Fruit fly (Drosophila melanogaster): Measurements from ENCODE around the gene CG5004.

CG5004 gene

dm6 chrX:17121600-17121999, 14.2 kb downstream of the CG5004 start (continued):
- TF ChIP-seq pita (GFP tag; optimal IDR thresholded peaks at IDR 0.05) (no peak), CG8281 (tag; optimal IDR thresholded peaks at IDR 0.05) (no peak), CG18599 (GFP tag; optimal IDR thresholded peaks at IDR 0.05) (peak; percentile 44), en (GFP tag; optimal IDR thresholded peaks at IDR 0.05) (no peak), NC2α (GFP tag; optimal IDR thresholded peaks at IDR 0.05) (no peak), dm (GFP tag; optimal IDR thresholded peaks at IDR 0.05) (no peak), row (GFP tag; IDR thresholded peaks at IDR 0.05) (0 out of 3 replicates have a peak, but pooled peaks have one; percentile 18), Dip2 (GFP tag; IDR thresholded peaks at IDR 0.05) (no peak), CG3995 (GFP tag; optimal IDR thresholded peaks at IDR 0.05) (no peak), tin (GFP tag; optimal IDR thresholded peaks at IDR 0.05) (no peak), Bdp1 (GFP tag; optimal IDR thresholded peaks at IDR 0.05) (no peak), CG8388 (GFP tag; optimal IDR thresholded peaks at IDR 0.05) (peak; percentile 19), CG2199 (GFP tag; IDR thresholded peaks at IDR 0.05) (no peak), insv (GFP tag; optimal IDR thresholded peaks at IDR 0.05) (no peak), grn (GFP tag; optimal IDR thresholded peaks at IDR 0.05) (no peak), cato (GFP tag; optimal IDR thresholded peaks at IDR 0.05; ENCODE audit: borderline replicate concordance) (no peak), crol (GFP tag; IDR thresholded peaks at IDR 0.05) (peak; percentile 59; the same call in 1 of the 2 replicates), org-1 (GFP tag; optimal IDR thresholded peaks at IDR 0.05) (no peak), Bteb2 (GFP tag; optimal IDR thresholded peaks at IDR 0.05) (no peak), Antp (GFP tag; optimal IDR thresholded peaks at IDR 0.05) (no peak), CG10979 (tag; optimal IDR thresholded peaks at IDR 0.05) (peak; percentile 29), Mad (GFP tag; optimal IDR thresholded peaks at IDR 0.05) (no peak), CG13775 (GFP tag; optimal IDR thresholded peaks at IDR 0.05) (no peak), dimm (GFP tag; IDR thresholded peaks at IDR 0.05) (no peak), gsb (GFP tag; IDR thresholded peaks at IDR 0.05) (no peak), CG4730 (GFP tag; IDR thresholded peaks at IDR 0.05) (no peak), ato (GFP tag; IDR thresholded peaks at IDR 0.05; ENCODE audit: partially characterized antibody) (no peak), Ets65A (GFP tag) (no peak), D19B (GFP tag; optimal IDR thresholded peaks at IDR 0.05) (peak; percentile 7), CG18764 (GFP tag; optimal IDR thresholded peaks at IDR 0.05) (no peak), pzg (GFP tag; optimal IDR thresholded peaks at IDR 0.05) (no peak), CG1603 (tag; optimal IDR thresholded peaks at IDR 0.05) (no peak), vnd (GFP tag; IDR thresholded peaks at IDR 0.05; ENCODE audit: partially characterized antibody) (no peak), CG6765 (GFP tag; optimal IDR thresholded peaks at IDR 0.05) (no peak), CG14441 (GFP tag; IDR thresholded peaks at IDR 0.05) (no peak), lola (GFP tag; optimal IDR thresholded peaks at IDR 0.05) (peak in 1 of 3 experiments; percentile 47), cg (GFP tag; optimal IDR thresholded peaks at IDR 0.05) (no peak), CG3281 (GFP tag; optimal IDR thresholded peaks at IDR 0.05) (no peak), eyg (GFP tag; optimal IDR thresholded peaks at IDR 0.05) (no peak), CG9437 (GFP tag; optimal IDR thresholded peaks at IDR 0.05) (peak; percentile 25), unc-4 (GFP tag; IDR thresholded peaks at IDR 0.05; ENCODE audit: partially characterized antibody) (no peak), Hand (GFP tag; optimal IDR thresholded peaks at IDR 0.05) (no peak), CG3838 (GFP tag; optimal IDR thresholded peaks at IDR 0.05) (no peak), amos (GFP tag; IDR thresholded peaks at IDR 0.05; ENCODE audit: partially characterized antibody) (no peak), Fer1 (GFP tag; optimal IDR thresholded peaks at IDR 0.05) (peak; percentile 14), ac (GFP tag; optimal IDR thresholded peaks at IDR 0.05) (no peak), Oli (tag; optimal IDR thresholded peaks at IDR 0.05) (peak; percentile 29), usp (GFP tag; optimal IDR thresholded peaks at IDR 0.05) (no peak), CG12391 (tag; optimal IDR thresholded peaks at IDR 0.05) (peak; percentile 40), CG10267 (tag; optimal IDR thresholded peaks at IDR 0.05) (no peak), CG6175 (GFP tag; IDR thresholded peaks at IDR 0.05) (no peak)

Data from whole organism, embryonic.